Worm (Caenorhabditis elegans) whole organism, young adult: ENCODE data around the gene scl-3.

ENCODE experiments used
- B0019.2 ChIP-seq: fragments of 200-800 bp; sonication (Bioruptor generic); conservative IDR thresholded peaks from 2 replicates; pipeline ENCODE4 v1.3.6; 2022; ENCODE audit warnings: missing genetic modification reagents, missing genetic modification characterization, missing compliant biosample characterization
- B0035.1 ChIP-seq: sonication (generic microtip); optimal IDR thresholded peaks from 2 replicates; lab custom pipeline; 2016; ENCODE audit warnings: missing genetic modification characterization, mild to moderate bottlenecking, missing compliant biosample characterization, missing genotype, missing genetic modification reagents
- B0336.3 ChIP-seq: fragments of 200-800 bp; sonication (Bioruptor generic); IDR thresholded peaks from 2 replicates; pipeline ENCODE4 v1.3.6; 2022; ENCODE audit warnings: missing genetic modification characterization, missing compliant biosample characterization
- F52B5.7 ChIP-seq: sonication (generic microtip); optimal IDR thresholded peaks from 2 replicates; lab custom pipeline; 2016; ENCODE audit warnings: mild to moderate bottlenecking, missing genetic modification characterization, missing compliant biosample characterization
- F57C9.4 ChIP-seq: sonication (generic microtip); optimal IDR thresholded peaks from 2 replicates; lab custom pipeline; 2017; ENCODE audit warnings: mild to moderate bottlenecking, missing genetic modification characterization, missing compliant biosample characterization
- Y67H2A.10 ChIP-seq: fragments of 200-800 bp; sonication (Bioruptor generic); conservative IDR thresholded peaks from 2 replicates; pipeline ENCODE4 v1.3.6; 2022; ENCODE audit warnings: missing genetic modification reagents, missing genetic modification characterization, missing compliant biosample characterization
- Y79H2A.3 ChIP-seq: fragments of 200-800 bp; sonication (Bioruptor generic); conservative IDR thresholded peaks from 2 replicates; pipeline ENCODE4 v1.3.6; 2022; ENCODE audit warnings: missing genetic modification reagents, missing genetic modification characterization, missing compliant biosample characterization
- atf-7 ChIP-seq: sonication (generic microtip); optimal IDR thresholded peaks from 2 replicates; lab custom pipeline; 2017; ENCODE audit warnings: mild to moderate bottlenecking, missing genetic modification characterization, missing compliant biosample characterization
- bed-2 ChIP-seq: fragments of 200-800 bp; sonication (Bioruptor generic); IDR thresholded peaks from 2 replicates; pipeline ENCODE4 v1.3.6; 2022; ENCODE audit warnings: missing genetic modification reagents, missing genetic modification characterization, missing compliant biosample characterization
- cebp-1 ChIP-seq, 2 experiments: fragments of 200-800 bp in 1 of 2; sonication (Bioruptor generic) in 1 of 2; sonication (generic microtip) in 1 of 2; IDR thresholded peaks in 1 of 2; optimal IDR thresholded peaks in 1 of 2; 2 replicates each; pipeline versions ENCODE4 v1.3.6 to Lab custom; 2017 to 2022; ENCODE audit warnings: missing compliant biosample characterization in 2 of 2, missing genetic modification characterization in 2 of 2, mild to moderate bottlenecking in 1 of 2, missing genetic modification reagents in 1 of 2, moderate library complexity in 1 of 2
- cebp-2 ChIP-seq: fragments of 200-800 bp; sonication (Bioruptor generic); IDR thresholded peaks from 2 replicates; pipeline ENCODE4 v1.3.6; 2022; ENCODE audit warnings: missing genetic modification characterization, missing compliant biosample characterization
- ceh-40 ChIP-seq: fragments of 200-800 bp; sonication (Bioruptor generic); IDR thresholded peaks from 2 replicates; pipeline ENCODE4 v1.3.6; 2022; ENCODE audit warnings: missing genetic modification characterization, missing compliant biosample characterization
- ceh-79 ChIP-seq: sonication (generic microtip); optimal IDR thresholded peaks from 2 replicates; lab custom pipeline; 2017; ENCODE audit warnings: mild to moderate bottlenecking, missing genetic modification characterization, missing compliant biosample characterization
- dox-1 ChIP-seq: fragments of 200-800 bp; sonication (Bioruptor generic); IDR thresholded peaks from 2 replicates; pipeline ENCODE4 v1.3.6; 2022; ENCODE audit warnings: missing genetic modification reagents, missing genetic modification characterization, missing compliant biosample characterization
- ets-4 ChIP-seq: fragments of 200-800 bp; sonication (Bioruptor generic); optimal IDR thresholded peaks from 2 replicates; lab custom pipeline; 2018; ENCODE audit warnings: mild to moderate bottlenecking, missing genetic modification characterization, missing compliant biosample characterization
- fkh-3 ChIP-seq: sonication (generic microtip); optimal IDR thresholded peaks from 2 replicates; lab custom pipeline; 2016; ENCODE audit warnings: mild to moderate bottlenecking, missing genetic modification characterization, missing compliant biosample characterization
- him-1 ChIP-seq: sonication (generic microtip); optimal IDR thresholded peaks from 2 replicates; lab custom pipeline; 2016; ENCODE audit warnings: missing genotype, missing genetic modification reagents, missing genetic modification characterization, missing compliant biosample characterization
- hlh-12 ChIP-seq: sonication (generic microtip); optimal IDR thresholded peaks from 2 replicates; lab custom pipeline; 2016; ENCODE audit warnings: missing genetic modification characterization, missing compliant biosample characterization
- hrde-1 ChIP-seq: sonication (generic microtip); optimal IDR thresholded peaks from 2 replicates; lab custom pipeline; 2016; ENCODE audit warnings: missing genetic modification characterization, mild to moderate bottlenecking, missing compliant biosample characterization, moderate library complexity, missing genotype, missing genetic modification reagents, borderline replicate concordance
- lag-1 ChIP-seq: fragments of 200-800 bp; sonication (Bioruptor generic); IDR thresholded peaks from 2 replicates; pipeline ENCODE4 v1.3.6; 2022; ENCODE audit warnings: missing genetic modification reagents, missing genetic modification characterization, missing compliant biosample characterization
- lin-26 ChIP-seq: fragments of 200-800 bp; sonication (Bioruptor generic); IDR thresholded peaks from 2 replicates; pipeline ENCODE4 v1.3.6; 2022; ENCODE audit warnings: missing genetic modification reagents, missing genetic modification characterization, missing compliant biosample characterization
- madf-10 ChIP-seq: sonication (generic microtip); optimal IDR thresholded peaks from 2 replicates; lab custom pipeline; 2016; ENCODE audit warnings: mild to moderate bottlenecking, missing genetic modification characterization, missing compliant biosample characterization
- madf-3 ChIP-seq: fragments of 200-800 bp; sonication (Bioruptor generic); IDR thresholded peaks from 2 replicates; pipeline ENCODE4 v1.3.6; 2022; ENCODE audit warnings: missing genetic modification reagents, missing genetic modification characterization, missing compliant biosample characterization
- madf-8 ChIP-seq: fragments of 200-800 bp; sonication (Bioruptor generic); conservative IDR thresholded peaks from 2 replicates; pipeline ENCODE4 v1.3.6; 2022; ENCODE audit warnings: missing genetic modification reagents, missing genetic modification characterization, missing compliant biosample characterization
- nfya-2 ChIP-seq: fragments of 200-800 bp; sonication (Bioruptor generic); IDR thresholded peaks from 2 replicates; pipeline ENCODE4 v1.3.6; 2022; ENCODE audit warnings: missing genetic modification reagents, missing genetic modification characterization, missing compliant biosample characterization
- nfyb-1 ChIP-seq: fragments of 200-800 bp; sonication (Bioruptor generic); IDR thresholded peaks from 2 replicates; pipeline ENCODE4 v1.3.6; 2022; ENCODE audit warnings: missing genetic modification reagents, missing genetic modification characterization, missing compliant biosample characterization
- nhr-179 ChIP-seq: sonication (generic microtip); optimal IDR thresholded peaks from 2 replicates; lab custom pipeline; 2016; ENCODE audit warnings: mild to moderate bottlenecking, missing genetic modification characterization, missing compliant biosample characterization
- rcor-1 ChIP-seq: fragments of 200-800 bp; sonication (Bioruptor generic); IDR thresholded peaks from 2 replicates; pipeline ENCODE4 v1.3.6; 2022; ENCODE audit warnings: missing genetic modification reagents, missing genetic modification characterization, missing compliant biosample characterization
- sea-2 ChIP-seq: fragments of 200-800 bp; sonication (Bioruptor generic); IDR thresholded peaks from 2 replicates; pipeline ENCODE4 v1.3.6; 2022; ENCODE audit warnings: missing genetic modification characterization, missing compliant biosample characterization
- snpc-4 ChIP-seq, 5 experiments: fragments of 150-350 bp in 1 of 5; sonication (generic microtip) in 4 of 5; optimal IDR thresholded peaks; 2 replicates each; lab custom pipeline; 2014 to 2018; ENCODE audit warnings: missing genetic modification characterization in 5 of 5, missing biosample characterization in 3 of 5, antibody characterized with exemption in 2 of 5, mild to moderate bottlenecking in 2 of 5, missing compliant biosample characterization in 2 of 5, missing genotype in 2 of 5, moderate library complexity in 2 of 5, missing genetic modification reagents in 1 of 5
- tlf-1 ChIP-seq: fragments of 200-800 bp; sonication (Bioruptor generic); optimal IDR thresholded peaks from 2 replicates; lab custom pipeline; 2018; ENCODE audit warnings: mild to moderate bottlenecking, missing genetic modification characterization, missing compliant biosample characterization
- unc-130 ChIP-seq: sonication (generic microtip); optimal IDR thresholded peaks from 2 replicates; lab custom pipeline; 2016; ENCODE audit warnings: missing genetic modification reagents, missing genetic modification characterization, missing compliant biosample characterization
- zfh-2 ChIP-seq: fragments of 200-800 bp; sonication (Bioruptor generic); conservative IDR thresholded peaks from 2 replicates; pipeline ENCODE4 v1.3.6; 2022; ENCODE audit warnings: missing genetic modification reagents, missing genetic modification characterization, missing compliant biosample characterization
- ztf-18 ChIP-seq: sonication (generic microtip); optimal IDR thresholded peaks from 2 replicates; lab custom pipeline; 2016; ENCODE audit warnings: missing genotype, mild to moderate bottlenecking, missing genetic modification characterization, missing compliant biosample characterization
- ztf-22 ChIP-seq: fragments of 200-800 bp; sonication (Bioruptor generic); optimal IDR thresholded peaks from 2 replicates; lab custom pipeline; 2018; ENCODE audit warnings: mild to moderate bottlenecking, missing genetic modification characterization, moderate library complexity, missing compliant biosample characterization

scl-3 gene

DNA sequence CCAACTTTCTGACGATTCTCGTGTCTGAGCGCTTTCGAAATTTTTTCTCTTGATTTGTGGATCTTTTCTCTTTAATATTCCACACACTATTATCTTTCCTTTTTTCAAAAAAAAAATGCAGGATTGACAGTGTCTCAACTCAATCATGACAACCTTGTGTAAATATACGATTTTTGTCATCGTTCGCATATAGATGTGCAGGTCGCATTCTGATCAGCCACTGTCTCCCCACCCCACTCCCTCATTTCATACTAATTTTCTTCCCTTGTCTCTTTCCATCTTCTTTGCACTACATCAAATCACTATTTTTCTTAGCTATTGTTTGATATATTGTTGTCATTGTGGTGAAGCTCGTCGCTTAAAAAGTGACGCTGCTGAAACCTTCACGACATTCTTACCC, 24.1 kb upstream of the scl-3 start (continued):
- no peak for TF ChIP-seq nfyb-1 (GFP tag; lab: Robert Waterston, UW)
- TF ChIP-seq snpc-4 (GFP tag; optimal IDR thresholded peaks at IDR 0.05; lab: Kevin White, UChicago): no peak
- TF ChIP-seq snpc-4 (tag; optimal IDR thresholded peaks at IDR 0.05; lab: Kevin White, UChicago): peak in 1 of 4 experiments; percentile 19
- no peak for TF ChIP-seq cebp-1 (GFP tag; IDR thresholded peaks at IDR 0.05; lab: Robert Waterston, UW)
- TF ChIP-seq cebp-1 (tag; optimal IDR thresholded peaks at IDR 0.05; lab: Kevin White, UChicago): peak; percentile 14
- peak; percentile 37 for TF ChIP-seq hrde-1 (tag; lab: Kevin White, UChicago)
- TF ChIP-seq B0019.2: no peak
- peak; percentile 52; the same call in 1 of the 2 replicates for TF ChIP-seq Y79H2A.3 (GFP tag; lab: Robert Waterston, UW)
- TF ChIP-seq madf-8 (GFP tag; lab: Robert Waterston, UW): no peak
- TF ChIP-seq Y67H2A.10 (GFP tag; lab: Robert Waterston, UW): no peak
- TF ChIP-seq F52B5.7: peak; percentile 73
- no peak for TF ChIP-seq ztf-18
- TF ChIP-seq zfh-2 (GFP tag; lab: Robert Waterston, UW): no peak
- no peak for TF ChIP-seq bed-2 (GFP tag; lab: Robert Waterston, UW)
- 0 out of 2 replicates have a peak, but pooled peaks have one; percentile 32 for TF ChIP-seq madf-3 (GFP tag; lab: Robert Waterston, UW)
- TF ChIP-seq nhr-179: no peak
- TF ChIP-seq ceh-40 (GFP tag; lab: Robert Waterston, UW): no peak
- TF ChIP-seq madf-10 (tag; lab: Kevin White, UChicago): no peak
- TF ChIP-seq sea-2 (GFP tag; lab: Robert Waterston, UW): no peak
- TF ChIP-seq dox-1 (GFP tag; lab: Robert Waterston, UW): no peak
- TF ChIP-seq rcor-1 (GFP tag; lab: Robert Waterston, UW): no peak
- TF ChIP-seq ets-4 (GFP tag; lab: Kevin White, UChicago): no peak
- TF ChIP-seq him-1 (tag; lab: Kevin White, UChicago): no peak

DNA sequence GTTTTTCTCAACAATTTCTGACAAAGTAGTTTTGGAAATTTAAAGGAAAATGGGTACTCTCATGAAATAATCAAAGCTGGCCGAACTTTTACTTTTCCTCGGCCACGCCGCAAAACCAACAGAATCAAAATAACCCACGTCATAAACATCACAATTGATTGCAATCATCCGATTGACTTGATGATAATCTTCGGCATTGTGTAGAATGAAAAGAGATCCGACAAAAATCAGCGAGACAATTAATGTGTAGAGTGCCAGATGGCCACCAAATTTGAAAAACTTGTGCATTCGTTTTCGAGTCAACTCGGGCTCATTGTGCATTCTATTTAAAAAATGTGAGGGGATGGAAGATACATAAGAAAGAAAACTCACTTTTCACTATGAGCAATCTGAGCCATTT, 22.5 kb upstream of the scl-3 start:
- TF ChIP-seq unc-130 (GFP tag; lab: Kevin White, UChicago): no peak
- no peak for TF ChIP-seq ceh-79
- no peak for TF ChIP-seq lin-26 (GFP tag; lab: Robert Waterston, UW)
- no peak for TF ChIP-seq B0336.3 (GFP tag; lab: Robert Waterston, UW)
- no peak for TF ChIP-seq hlh-12 (tag; lab: Kevin White, UChicago)
- no peak for TF ChIP-seq ztf-22 (GFP tag; lab: Kevin White, UChicago)
- no peak for TF ChIP-seq tlf-1 (GFP tag; lab: Kevin White, UChicago)
- no peak for TF ChIP-seq F57C9.4 (tag; lab: Kevin White, UChicago)
- TF ChIP-seq fkh-3 (tag; lab: Kevin White, UChicago): no peak
- TF ChIP-seq lag-1: no peak
- TF ChIP-seq atf-7: no peak

ce11 chrIV:13038888-13039287, 20.5 kb upstream of the scl-3 start, which contains the start of gene F49E11.2:
Gene F49E11.2, minus strand, starts transcription at chrIV:13038988.
- TF ChIP-seq nfya-2 (GFP tag; lab: Robert Waterston, UW) (no peak), cebp-2 (GFP tag; lab: Robert Waterston, UW) (0 out of 2 replicates have a peak, but pooled peaks have one; percentile 67)

- TF ChIP-seq cebp-2 (GFP tag; lab: Robert Waterston, UW) (0 out of 2 replicates have a peak, but pooled peaks have one; percentile 52), B0035.1 (no peak), F57C9.4 (tag; lab: Kevin White, UChicago) (no peak)
Observed at ce11 chrIV:13041486-13041885, 17.9 kb upstream of the scl-3 start.
